Worm (Caenorhabditis elegans) whole organism, young adult: ENCODE measurements around the gene Y39H10B.2.

Source experiments
- Y56A3A.18 ChIP-seq: fragments of 200-800 bp; sonication (Bioruptor generic); IDR thresholded peaks from 2 replicates; pipeline ENCODE4 v1.3.6; 2022; ENCODE audit warnings: missing genetic modification reagents, missing genetic modification characterization, missing compliant biosample characterization
- let-526 ChIP-seq: fragments of 200-800 bp; sonication (Bioruptor generic); IDR thresholded peaks from 2 replicates; pipeline ENCODE4 v1.3.6; 2022; ENCODE audit warnings: missing genetic modification reagents, missing genetic modification characterization, missing compliant biosample characterization
- let-607 ChIP-seq, 2 experiments: fragments of 200-800 bp in 1 of 2; sonication (Bioruptor generic) in 1 of 2; sonication (generic microtip) in 1 of 2; optimal IDR thresholded peaks; 2 replicates each; lab custom pipeline; 2016 to 2018; ENCODE audit warnings: mild to moderate bottlenecking in 2 of 2, missing compliant biosample characterization in 2 of 2, missing genetic modification characterization in 2 of 2, moderate library complexity in 2 of 2, missing genotype in 1 of 2
- mcd-1 ChIP-seq: fragments of 200-800 bp; sonication (Bioruptor generic); IDR thresholded peaks from 2 replicates; pipeline ENCODE4 v1.3.6; 2022; ENCODE audit warnings: missing genetic modification reagents, missing genetic modification characterization, missing compliant biosample characterization
- rpc-1 ChIP-seq, 2 experiments: fragments of 150-350 bp in 1 of 2; sonication (generic microtip) in 1 of 2; optimal IDR thresholded peaks; 2 replicates each; lab custom pipeline; 2014 to 2018; ENCODE audit warnings: missing biosample characterization in 1 of 2, missing genetic modification characterization in 1 of 2, missing genetic modification reagents in 1 of 2, missing genotype in 1 of 2
- snpc-4 ChIP-seq, 5 experiments: fragments of 150-350 bp in 1 of 5; sonication (generic microtip) in 4 of 5; optimal IDR thresholded peaks; 2 replicates each; lab custom pipeline; 2014 to 2018; ENCODE audit warnings: missing genetic modification characterization in 5 of 5, missing biosample characterization in 3 of 5, antibody characterized with exemption in 2 of 5, mild to moderate bottlenecking in 2 of 5, missing compliant biosample characterization in 2 of 5, missing genotype in 2 of 5, moderate library complexity in 2 of 5, missing genetic modification reagents in 1 of 5
- unc-130 ChIP-seq: sonication (generic microtip); optimal IDR thresholded peaks from 2 replicates; lab custom pipeline; 2016; ENCODE audit warnings: missing genetic modification reagents, missing genetic modification characterization, missing compliant biosample characterization
- xnd-1 ChIP-seq: sonication (generic microtip); optimal IDR thresholded peaks from 2 replicates; lab custom pipeline; 2016; ENCODE audit warnings: missing genotype, missing genetic modification reagents, missing genetic modification characterization, missing compliant biosample characterization

- TF ChIP-seq let-526 (GFP tag; lab: Robert Waterston, UW) (no peak), snpc-4 (GFP tag; optimal IDR thresholded peaks at IDR 0.05; lab: Kevin White, UChicago) (no peak), snpc-4 (tag; optimal IDR thresholded peaks at IDR 0.05; lab: Kevin White, UChicago) (no peak), unc-130 (GFP tag; lab: Kevin White, UChicago) (no peak), rpc-1 (optimal IDR thresholded peaks at IDR 0.05; lab: Kevin White, UChicago) (no peak), rpc-1 (tag; optimal IDR thresholded peaks at IDR 0.05; lab: Kevin White, UChicago) (no peak), xnd-1 (tag; lab: Kevin White, UChicago) (no peak), mcd-1 (GFP tag; lab: Robert Waterston, UW) (no peak), Y56A3A.18 (GFP tag; lab: Robert Waterston, UW) (no peak), let-607 (tag; optimal IDR thresholded peaks at IDR 0.05; lab: Kevin White, UChicago) (no peak)
Observed at ce11 chrV:3686899-3687298, 18.3 kb downstream of the Y39H10B.2 start, which contains the start of gene unc-132.
